Worm (Caenorhabditis elegans) whole organism, late embryonic: ENCODE results near the gene sre-26.

Source experiments
- C08G9.2 ChIP-seq: sonication (generic microtip); optimal IDR thresholded peaks from 2 replicates; lab custom pipeline; 2016; ENCODE audit warnings: mild to moderate bottlenecking, missing genetic modification characterization, moderate library complexity, missing compliant biosample characterization
- C38D4.7 ChIP-seq: fragments of 200-800 bp; sonication (Bioruptor generic); optimal IDR thresholded peaks from 2 replicates; lab custom pipeline; 2018; ENCODE audit warnings: mild to moderate bottlenecking, missing genetic modification characterization, moderate library complexity, missing compliant biosample characterization
- Y22D7AL.16 ChIP-seq: sonication (generic microtip); optimal IDR thresholded peaks from 2 replicates; lab custom pipeline; 2016; ENCODE audit warnings: missing genetic modification characterization, missing compliant biosample characterization
- ceh-14 ChIP-seq: sonication (generic microtip); optimal IDR thresholded peaks from 2 replicates; lab custom pipeline; 2016; ENCODE audit warnings: missing genotype, missing genetic modification characterization, missing compliant biosample characterization
- ceh-18 ChIP-seq: sonication (generic microtip); optimal IDR thresholded peaks from 2 replicates; lab custom pipeline; 2016; ENCODE audit warnings: missing genetic modification characterization, missing compliant biosample characterization
- ceh-31 ChIP-seq: sonication (generic microtip); optimal IDR thresholded peaks from 2 replicates; lab custom pipeline; 2016; ENCODE audit warnings: missing genetic modification characterization, missing compliant biosample characterization
- ceh-34 ChIP-seq: sonication (generic microtip); optimal IDR thresholded peaks from 2 replicates; lab custom pipeline; 2016; ENCODE audit warnings: mild to moderate bottlenecking, missing genetic modification characterization, missing compliant biosample characterization
- ceh-48 ChIP-seq: sonication (generic microtip); optimal IDR thresholded peaks from 2 replicates; lab custom pipeline; 2016; ENCODE audit warnings: missing genetic modification characterization, inconsistent platforms, missing compliant biosample characterization
- ceh-6 ChIP-seq: fragments of 200-800 bp; sonication (Bioruptor generic); optimal IDR thresholded peaks from 2 replicates; lab custom pipeline; 2018; ENCODE audit warnings: mild to moderate bottlenecking, missing genetic modification characterization, missing compliant biosample characterization
- dve-1 ChIP-seq: sonication (generic microtip); optimal IDR thresholded peaks from 2 replicates; lab custom pipeline; 2017; ENCODE audit warnings: antibody characterized with exemption, mild to moderate bottlenecking, missing genetic modification characterization, missing compliant biosample characterization
- elt-4 ChIP-seq: sonication (generic microtip); optimal IDR thresholded peaks from 2 replicates; lab custom pipeline; 2016; ENCODE audit warnings: missing genetic modification characterization, missing compliant biosample characterization
- gmeb-2 ChIP-seq: sonication (generic microtip); optimal IDR thresholded peaks from 2 replicates; lab custom pipeline; 2016; ENCODE audit warnings: missing genetic modification characterization, inconsistent platforms, missing compliant biosample characterization
- hlh-13 ChIP-seq: fragments of 200-800 bp; sonication (Bioruptor generic); optimal IDR thresholded peaks from 2 replicates; lab custom pipeline; 2018; ENCODE audit warnings: mild to moderate bottlenecking, missing genetic modification characterization, missing compliant biosample characterization
- hlh-6 ChIP-seq: sonication (generic microtip); optimal IDR thresholded peaks from 2 replicates; lab custom pipeline; 2016; ENCODE audit warnings: missing genotype, missing genetic modification characterization, missing compliant biosample characterization
- hlh-8 ChIP-seq: sonication (generic microtip); optimal IDR thresholded peaks from 2 replicates; lab custom pipeline; 2016; ENCODE audit warnings: missing genotype, missing genetic modification characterization, missing compliant biosample characterization
- lim-6 ChIP-seq: sonication (generic microtip); optimal IDR thresholded peaks from 2 replicates; lab custom pipeline; 2016; ENCODE audit warnings: missing genetic modification characterization, missing compliant biosample characterization
- madf-2 ChIP-seq: sonication (generic microtip); optimal IDR thresholded peaks from 2 replicates; lab custom pipeline; 2017; ENCODE audit warnings: missing genetic modification characterization, missing compliant biosample characterization
- mec-3 ChIP-seq: sonication (generic microtip); optimal IDR thresholded peaks from 2 replicates; lab custom pipeline; 2016; ENCODE audit warnings: borderline replicate concordance, missing genetic modification characterization, missing compliant biosample characterization
- nfya-1 ChIP-seq: sonication (generic microtip); optimal IDR thresholded peaks from 2 replicates; lab custom pipeline; 2017; ENCODE audit warnings: missing genetic modification characterization, mild to moderate bottlenecking, missing compliant biosample characterization, antibody characterized with exemption, moderate library complexity
- nhr-11 ChIP-seq: fragments of 150-350 bp; optimal IDR thresholded peaks from 2 replicates; lab custom pipeline; 2014; ENCODE audit warnings: missing biosample characterization, missing genetic modification characterization
- pag-3 ChIP-seq: sonication (generic microtip); optimal IDR thresholded peaks from 2 replicates; lab custom pipeline; 2016; ENCODE audit warnings: missing compliant biosample characterization, missing genetic modification characterization, borderline replicate concordance
- pax-1 ChIP-seq: fragments of 150-350 bp; optimal IDR thresholded peaks from 2 replicates; lab custom pipeline; 2014; ENCODE audit warnings: missing biosample characterization, missing genetic modification characterization
- ref-2 ChIP-seq: sonication (generic microtip); optimal IDR thresholded peaks from 2 replicates; lab custom pipeline; 2016; ENCODE audit warnings: missing genetic modification characterization, missing compliant biosample characterization
- rnt-1 ChIP-seq: sonication (generic microtip); optimal IDR thresholded peaks from 2 replicates; lab custom pipeline; 2016; ENCODE audit warnings: missing genetic modification characterization, missing compliant biosample characterization
- sdc-2 ChIP-seq: sonication (generic microtip); optimal IDR thresholded peaks from 2 replicates; lab custom pipeline; 2016; ENCODE audit warnings: missing genotype, missing genetic modification characterization, missing compliant biosample characterization
- syd-9 ChIP-seq: sonication (generic microtip); optimal IDR thresholded peaks from 2 replicates; lab custom pipeline; 2016; ENCODE audit warnings: mild to moderate bottlenecking, missing genetic modification characterization, moderate library complexity, missing compliant biosample characterization
- tbx-2 ChIP-seq: sonication (generic microtip); optimal IDR thresholded peaks from 2 replicates; lab custom pipeline; 2016; ENCODE audit warnings: missing genetic modification characterization, missing compliant biosample characterization
- unc-42 ChIP-seq: sonication (generic microtip); optimal IDR thresholded peaks from 2 replicates; lab custom pipeline; 2016; ENCODE audit warnings: missing genotype, missing genetic modification characterization, missing compliant biosample characterization
- unc-55 ChIP-seq: sonication (generic microtip); optimal IDR thresholded peaks from 2 replicates; lab custom pipeline; 2017; ENCODE audit warnings: missing biosample characterization, missing genetic modification reagents, missing genetic modification characterization
- unc-86 ChIP-seq: sonication (generic microtip); optimal IDR thresholded peaks from 2 replicates; lab custom pipeline; 2016; ENCODE audit warnings: missing genetic modification characterization, missing compliant biosample characterization

Gene sre-26

ce11 chrII:12420486-12420885 is at the start of gene sre-26:
TSS of gene sre-26 (minus strand) at chrII:12420586.
- no peak for TF ChIP-seq nhr-11 (tag; lab: Kevin White, UChicago)
- no peak for TF ChIP-seq ceh-18 (tag; lab: Kevin White, UChicago)
- no peak for TF ChIP-seq unc-55 (GFP tag; lab: Kevin White, UChicago)
- no peak for TF ChIP-seq mec-3 (tag; lab: Kevin White, UChicago)
- TF ChIP-seq ceh-14, result no peak
- TF ChIP-seq dve-1 (tag; lab: Kevin White, UChicago), result no peak
- TF ChIP-seq, all 69 proteins: peak for 0

ce11 chrII:12467047-12467446 is 46.7 kb upstream of the sre-26 start, which contains the start of gene srg-16:
TSS of gene srg-16 (plus strand) at chrII:12467133.
- TF ChIP-seq dve-1 (tag; lab: Kevin White, UChicago), result peak; percentile 55
- no peak for TF ChIP-seq C38D4.7
- TF ChIP-seq, all 69 proteins: peak for 1

ce11 chrII:12465557-12465956 is 45.2 kb upstream of the sre-26 start, which contains the start of gene sre-37:
TSS of gene sre-37 (plus strand) at chrII:12465857.
- TF ChIP-seq gmeb-2 (tag; lab: Kevin White, UChicago) (no peak), syd-9 (tag; lab: Kevin White, UChicago) (no peak), nfya-1 (tag; lab: Kevin White, UChicago) (no peak)
- TF ChIP-seq, all 69 proteins: peak for 0

- no peak for TF ChIP-seq madf-2 (tag; lab: Kevin White, UChicago)
- TF ChIP-seq gmeb-2 (tag; lab: Kevin White, UChicago), result no peak
- no peak for TF ChIP-seq sdc-2 (tag; lab: Kevin White, UChicago)
- TF ChIP-seq ref-2 (tag; lab: Kevin White, UChicago), result no peak
- no peak for TF ChIP-seq elt-4 (tag; lab: Kevin White, UChicago)
- TF ChIP-seq unc-55 (GFP tag; lab: Kevin White, UChicago), result no peak
- TF ChIP-seq C38D4.7, result no peak
- TF ChIP-seq C08G9.2, result no peak
- no peak for TF ChIP-seq unc-42 (tag; lab: Kevin White, UChicago)
- TF ChIP-seq ceh-18 (tag; lab: Kevin White, UChicago), result no peak
- no peak for TF ChIP-seq hlh-13
- no peak for TF ChIP-seq dve-1 (tag; lab: Kevin White, UChicago)
- TF ChIP-seq Y22D7AL.16 (tag; lab: Kevin White, UChicago), result no peak
- no peak for TF ChIP-seq rnt-1 (tag; lab: Kevin White, UChicago)
- no peak for TF ChIP-seq tbx-2 (tag; lab: Kevin White, UChicago)
These were observed 41.9 kb upstream of the sre-26 start, which contains the start of gene F15A4.2 for ce11 chrII:12462244-12462643. TSS of gene F15A4.2 (plus strand) at chrII:12462544.

ce11 chrII:12460602-12461453 is 40.4 kb upstream of the sre-26 start, which contains the start of gene tag-280:
TSS of gene tag-280 (plus strand) at chrII:12460652.
- no peak for TF ChIP-seq dve-1 (tag; lab: Kevin White, UChicago)
- TF ChIP-seq ceh-6 (GFP tag; lab: Kevin White, UChicago), result no peak
- TF ChIP-seq unc-86 (tag; lab: Kevin White, UChicago), result no peak
- no peak for TF ChIP-seq hlh-8 (tag; lab: Kevin White, UChicago)
- TF ChIP-seq Y22D7AL.16 (tag; lab: Kevin White, UChicago), result no peak
- TF ChIP-seq madf-2 (tag; lab: Kevin White, UChicago), result no peak
- TF ChIP-seq hlh-6 (tag; lab: Kevin White, UChicago), result no peak

- TF ChIP-seq unc-86 (tag; lab: Kevin White, UChicago), result peak; percentile 21
- no peak for TF ChIP-seq pag-3 (tag; lab: Kevin White, UChicago)
- peak; percentile 6 for TF ChIP-seq pax-1
- TF ChIP-seq ceh-34, result peak; percentile 12
- TF ChIP-seq unc-42 (tag; lab: Kevin White, UChicago), result peak; percentile 47
- TF ChIP-seq lim-6, result no peak
- peak; percentile 25 for TF ChIP-seq ceh-18 (tag; lab: Kevin White, UChicago)
- no peak for TF ChIP-seq nhr-11 (tag; lab: Kevin White, UChicago)
- TF ChIP-seq ceh-31 (tag; lab: Kevin White, UChicago), result peak; percentile 15
- peak; percentile 3 for TF ChIP-seq ceh-48 (tag; lab: Kevin White, UChicago)
- peak; percentile 68 for TF ChIP-seq nfya-1 (tag; lab: Kevin White, UChicago)
These were observed 39.0 kb upstream of the sre-26 start, which contains the start of gene tag-281 for ce11 chrII:12459422-12459821. TSS of gene tag-281 (plus strand) at chrII:12459761.
